Worm (Caenorhabditis elegans) whole organism, late embryonic: ENCODE results near the gene sos-1.

Source experiments
- T23F11.4 ChIP-seq: fragments of 200-800 bp; sonication (Bioruptor generic); optimal IDR thresholded peaks from 2 replicates; lab custom pipeline; 2018; ENCODE audit warnings: mild to moderate bottlenecking, missing genetic modification characterization, missing compliant biosample characterization
- ceh-2 ChIP-seq: sonication (generic microtip); optimal IDR thresholded peaks from 2 replicates; lab custom pipeline; 2016; ENCODE audit warnings: missing genotype, missing genetic modification characterization, missing compliant biosample characterization
- ets-4 ChIP-seq: sonication (generic microtip); optimal IDR thresholded peaks from 2 replicates; lab custom pipeline; 2016; ENCODE audit warnings: missing genetic modification characterization, missing compliant biosample characterization
- fkh-10 ChIP-seq: fragments of 150-350 bp; optimal IDR thresholded peaks from 2 replicates; lab custom pipeline; 2014; ENCODE audit warnings: missing biosample characterization, missing genetic modification reagents, missing genetic modification characterization
- fkh-6 ChIP-seq: sonication (generic microtip); optimal IDR thresholded peaks from 2 replicates; lab custom pipeline; 2016; ENCODE audit warnings: missing genetic modification characterization, missing compliant biosample characterization
- hlh-30 ChIP-seq: sonication (generic microtip); optimal IDR thresholded peaks from 2 replicates; lab custom pipeline; 2017; ENCODE audit warnings: antibody characterized with exemption, missing genetic modification characterization, missing compliant biosample characterization; ENCODE audit not compliant: insufficient read depth
- nfya-1 ChIP-seq: sonication (generic microtip); optimal IDR thresholded peaks from 2 replicates; lab custom pipeline; 2017; ENCODE audit warnings: missing genetic modification characterization, mild to moderate bottlenecking, missing compliant biosample characterization, antibody characterized with exemption, moderate library complexity
- nhr-11 ChIP-seq: fragments of 150-350 bp; optimal IDR thresholded peaks from 2 replicates; lab custom pipeline; 2014; ENCODE audit warnings: missing biosample characterization, missing genetic modification characterization
- nhr-232 ChIP-seq: sonication (generic microtip); optimal IDR thresholded peaks from 2 replicates; lab custom pipeline; 2016; ENCODE audit warnings: missing genetic modification characterization, missing compliant biosample characterization
- odd-2 ChIP-seq: sonication (generic microtip); optimal IDR thresholded peaks from 2 replicates; lab custom pipeline; 2017; ENCODE audit warnings: antibody characterized with exemption, mild to moderate bottlenecking, missing genetic modification characterization, missing compliant biosample characterization
- pha-4 ChIP-seq: fragments of 150-350 bp; optimal IDR thresholded peaks from 2 replicates; lab custom pipeline; 2018; ENCODE audit warnings: missing biosample characterization, missing genetic modification reagents, missing genetic modification characterization
- ref-2 ChIP-seq: sonication (generic microtip); optimal IDR thresholded peaks from 2 replicates; lab custom pipeline; 2016; ENCODE audit warnings: missing genetic modification characterization, missing compliant biosample characterization
- rnt-1 ChIP-seq: sonication (generic microtip); optimal IDR thresholded peaks from 2 replicates; lab custom pipeline; 2016; ENCODE audit warnings: missing genetic modification characterization, missing compliant biosample characterization
- tbx-7 ChIP-seq: sonication (generic microtip); optimal IDR thresholded peaks from 2 replicates; lab custom pipeline; 2016; ENCODE audit warnings: missing genotype, missing genetic modification characterization, missing compliant biosample characterization

DNA sequence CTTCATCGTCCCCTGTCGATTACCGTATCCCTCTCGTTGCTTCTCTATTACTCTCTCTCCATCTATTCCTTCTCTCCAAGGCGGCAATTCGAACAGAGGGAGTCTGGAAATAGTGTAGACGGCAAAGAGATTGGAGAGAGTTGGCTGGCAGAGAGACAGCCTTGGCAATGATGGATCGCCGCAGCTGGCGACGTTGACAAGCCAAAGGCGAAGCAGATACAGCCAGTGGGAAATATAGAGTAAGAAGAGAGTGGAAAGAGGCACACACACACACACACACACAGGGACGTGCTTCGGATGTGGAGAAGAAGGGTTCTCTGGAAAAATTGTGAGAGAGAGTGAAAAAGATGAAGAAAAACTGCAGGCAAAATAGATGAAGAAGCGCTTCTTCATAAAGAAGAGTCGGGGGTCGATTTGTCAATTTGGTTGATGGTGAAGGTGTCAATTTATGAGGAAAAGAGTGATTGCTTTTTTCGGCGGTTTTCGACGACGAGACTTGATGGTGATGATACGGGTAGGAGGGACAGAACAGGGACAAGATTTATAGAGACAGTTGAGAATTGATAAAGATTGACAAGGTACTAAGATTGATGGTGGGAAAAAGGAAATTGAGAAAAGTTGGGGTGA lies 41.1 kb downstream of the sos-1 start:
- TF ChIP-seq T23F11.4: peak; percentile 6
- TF ChIP-seq fkh-10 (GFP tag; lab: Kevin White, UChicago): no peak
- no peak for TF ChIP-seq nhr-232
- TF ChIP-seq pha-4: no peak
- no peak for TF ChIP-seq ets-4
- TF ChIP-seq nfya-1 (tag; lab: Kevin White, UChicago): peak; percentile 74
- no peak for TF ChIP-seq hlh-30
- TF ChIP-seq rnt-1 (tag; lab: Kevin White, UChicago): peak; percentile 82
- TF ChIP-seq tbx-7 (tag; lab: Kevin White, UChicago): no peak
- no peak for TF ChIP-seq odd-2
- peak; percentile 51 for TF ChIP-seq ref-2 (tag; lab: Kevin White, UChicago)
- no peak for TF ChIP-seq fkh-6 (tag; lab: Kevin White, UChicago)
- peak; percentile 41 for TF ChIP-seq ceh-2 (tag; lab: Kevin White, UChicago)
- TF ChIP-seq nhr-11 (tag; lab: Kevin White, UChicago): no peak
